Fruit fly (Drosophila melanogaster) whole organism, wandering third instar larva: ENCODE results near the gene nac.

Experiments used
- CG9705 ChIP-seq: fragments of 200-800 bp; sonication (Bioruptor generic); optimal IDR thresholded peaks from 2 replicates; lab custom pipeline; 2018; ENCODE audit warnings: missing biosample characterization, mild to moderate bottlenecking, missing genetic modification characterization
- Hr78 ChIP-seq: fragments of >200 bp; optimal IDR thresholded peaks from 2 replicates; lab custom pipeline; 2017; ENCODE audit warnings: missing biosample characterization, missing genetic modification characterization
- OdsH ChIP-seq: fragments of 200-800 bp; sonication (Bioruptor generic); optimal IDR thresholded peaks from 2 replicates; lab custom pipeline; 2016; ENCODE audit warnings: missing biosample characterization, mild to moderate bottlenecking, missing genetic modification characterization
- Rel ChIP-seq, 2 experiments: fragments of 200-800 bp; sonication (Bioruptor generic) in 1 of 2; optimal IDR thresholded peaks; 2 replicates in 1 of 2; 3 replicates in 1 of 2; lab custom pipeline; 2016 to 2019; ENCODE audit warnings: mild to moderate bottlenecking in 2 of 2, missing biosample characterization in 2 of 2, missing genetic modification characterization in 2 of 2, moderate library complexity in 1 of 2
- Sp1 ChIP-seq: fragments of 200-800 bp; sonication (Bioruptor generic); optimal IDR thresholded peaks from 3 replicates; lab custom pipeline; 2019; ENCODE audit warnings: missing biosample characterization, mild to moderate bottlenecking, missing genetic modification characterization, moderate library complexity
- brk ChIP-seq: fragments of 200-800 bp; sonication (Bioruptor generic); optimal IDR thresholded peaks from 2 replicates; lab custom pipeline; 2016; ENCODE audit warnings: missing biosample characterization, mild to moderate bottlenecking, missing genetic modification characterization
- dl ChIP-seq, 2 experiments: fragments of 175-275, 200-275 bp in 1 of 2; fragments of 200-275 bp in 1 of 2; sonication (Bioruptor generic); optimal IDR thresholded peaks; lab custom pipeline; 2018; ENCODE audit warnings: mild to moderate bottlenecking in 2 of 2, missing biosample characterization in 2 of 2, missing genetic modification characterization in 2 of 2, moderate library complexity in 2 of 2; ENCODE audit not compliant: partially characterized antibody in 2 of 2, insufficient read depth in 1 of 2
- dsf ChIP-seq: sonication (Bioruptor generic); optimal IDR thresholded peaks from 2 replicates; lab custom pipeline; 2016; ENCODE audit warnings: missing biosample characterization, missing genetic modification characterization, borderline replicate concordance
- h ChIP-seq: fragments of 200-800 bp; sonication (Bioruptor generic); optimal IDR thresholded peaks from 3 replicates; lab custom pipeline; 2016; ENCODE audit warnings: missing biosample characterization, mild to moderate bottlenecking, missing genetic modification characterization
- lola ChIP-seq: fragments of >200 bp; optimal IDR thresholded peaks from 2 replicates; lab custom pipeline; 2017; ENCODE audit warnings: missing biosample characterization, missing genetic modification characterization
- psq ChIP-seq: fragments of 200-800 bp; sonication (Bioruptor generic); optimal IDR thresholded peaks from 3 replicates; lab custom pipeline; 2017; ENCODE audit warnings: missing biosample characterization, mild to moderate bottlenecking, missing genetic modification characterization, moderate library complexity

- TF ChIP-seq Rel (GFP tag; optimal IDR thresholded peaks at IDR 0.05; lab: Kevin White, UChicago): no peak
- TF ChIP-seq Rel (tag; optimal IDR thresholded peaks at IDR 0.05; lab: Kevin White, UChicago): no peak
- no peak for TF ChIP-seq brk
- TF ChIP-seq Sp1 (GFP tag; lab: Kevin White, UChicago): no peak
- no peak for TF ChIP-seq lola (GFP tag; lab: Kevin White, UChicago)
- TF ChIP-seq Hr78 (GFP tag; lab: Kevin White, UChicago): no peak
- TF ChIP-seq dsf (GFP tag; lab: Kevin White, UChicago): no peak
- no peak for TF ChIP-seq OdsH
- no peak for TF ChIP-seq psq
- no peak for TF ChIP-seq CG9705 (GFP tag; lab: Kevin White, UChicago)
- no peak for TF ChIP-seq h
- TF ChIP-seq dl (GFP tag; optimal IDR thresholded peaks at IDR 0.05; lab: Kevin White, UChicago; ENCODE audit: insufficient read depth in 1 of 2, partially characterized antibody in 2 of 2): peak in 1 of 2 experiments; percentile 9
These were observed 13.4 kb upstream of the nac start, which contains the start of gene Ctr1B for dm6 chr3R:8317215-8317614.
